Worm (Caenorhabditis elegans) whole organism, mixed stage, embryonic: Measurements from ENCODE around the gene K09E9.4.

Experiments
- M03D4.4 ChIP-seq: sonication (generic microtip); optimal IDR thresholded peaks from 2 replicates; lab custom pipeline; 2017; ENCODE audit warnings: mild to moderate bottlenecking, missing genetic modification characterization, missing compliant biosample characterization
- bed-3 ChIP-seq: fragments of 200-800 bp; sonication (Bioruptor generic); optimal IDR thresholded peaks from 3 replicates; lab custom pipeline; 2018; ENCODE audit warnings: mild to moderate bottlenecking, missing genetic modification characterization, moderate library complexity, missing compliant biosample characterization
- blmp-1 ChIP-seq: fragments of 150-350 bp; optimal IDR thresholded peaks from 2 replicates; lab custom pipeline; 2014; ENCODE audit warnings: missing biosample characterization, missing genetic modification characterization
- ceh-39 ChIP-seq: fragments of 150-350 bp; optimal IDR thresholded peaks from 2 replicates; lab custom pipeline; 2014; ENCODE audit warnings: missing biosample characterization, missing genetic modification characterization
- ceh-43 ChIP-seq: fragments of 200-800 bp; sonication (Bioruptor generic); optimal IDR thresholded peaks from 2 replicates; lab custom pipeline; 2018; ENCODE audit warnings: mild to moderate bottlenecking, missing genetic modification characterization, moderate library complexity, missing compliant biosample characterization
- ceh-83 ChIP-seq: fragments of 200-800 bp; sonication (Bioruptor generic); optimal IDR thresholded peaks from 2 replicates; lab custom pipeline; 2018; ENCODE audit warnings: mild to moderate bottlenecking, missing genetic modification characterization, missing compliant biosample characterization
- ces-1 ChIP-seq: fragments of 150-350 bp; optimal IDR thresholded peaks from 2 replicates; lab custom pipeline; 2014; ENCODE audit warnings: missing biosample characterization, missing genetic modification reagents, missing genetic modification characterization
- cnd-1 ChIP-seq: fragments of 200-800 bp; sonication (Bioruptor generic); optimal IDR thresholded peaks from 2 replicates; lab custom pipeline; 2018; ENCODE audit warnings: mild to moderate bottlenecking, missing genetic modification characterization, missing compliant biosample characterization
- drap-1 ChIP-seq: fragments of 200-800 bp; sonication (Bioruptor generic); optimal IDR thresholded peaks from 3 replicates; lab custom pipeline; 2018; ENCODE audit warnings: mild to moderate bottlenecking, missing genetic modification characterization, missing compliant biosample characterization
- elt-1 ChIP-seq: sonication (generic microtip); optimal IDR thresholded peaks from 2 replicates; lab custom pipeline; 2017; ENCODE audit warnings: missing genetic modification characterization, mild to moderate bottlenecking, missing compliant biosample characterization, antibody characterized with exemption, moderate library complexity, borderline replicate concordance; ENCODE audit not compliant: insufficient read depth
- elt-3 ChIP-seq: fragments of 150-350 bp; optimal IDR thresholded peaks from 2 replicates; lab custom pipeline; 2014; ENCODE audit warnings: missing biosample characterization, missing genetic modification characterization
- flh-1 ChIP-seq: fragments of 200-800 bp; sonication (Bioruptor generic); optimal IDR thresholded peaks from 2 replicates; lab custom pipeline; 2018; ENCODE audit warnings: mild to moderate bottlenecking, missing genetic modification characterization, moderate library complexity, missing compliant biosample characterization
- ham-2 ChIP-seq: fragments of 200-800 bp; sonication (Bioruptor generic); optimal IDR thresholded peaks from 2 replicates; lab custom pipeline; 2018; ENCODE audit warnings: mild to moderate bottlenecking, missing genetic modification characterization, missing compliant biosample characterization
- hlh-1 ChIP-seq: fragments of 150-350 bp; optimal IDR thresholded peaks from 2 replicates; lab custom pipeline; 2014; ENCODE audit warnings: missing biosample characterization, missing genetic modification reagents, missing genetic modification characterization
- lin-13 ChIP-seq: fragments of 150-350 bp; optimal IDR thresholded peaks from 2 replicates; lab custom pipeline; 2014; ENCODE audit warnings: missing biosample characterization, missing genetic modification characterization
- lin-32 ChIP-seq: fragments of 200-800 bp; sonication (Bioruptor generic); optimal IDR thresholded peaks from 2 replicates; lab custom pipeline; 2018; ENCODE audit warnings: mild to moderate bottlenecking, missing genetic modification characterization, missing compliant biosample characterization
- lsy-2 ChIP-seq: fragments of 150-350 bp; optimal IDR thresholded peaks from 2 replicates; lab custom pipeline; 2014; ENCODE audit warnings: missing biosample characterization, missing genetic modification characterization
- mab-5 ChIP-seq: fragments of 150-350 bp; optimal IDR thresholded peaks from 2 replicates; lab custom pipeline; 2014; ENCODE audit warnings: missing biosample characterization, missing genetic modification characterization
- mep-1 ChIP-seq: fragments of 150-350 bp; optimal IDR thresholded peaks from 2 replicates; lab custom pipeline; 2017; ENCODE audit warnings: missing biosample characterization, missing genetic modification reagents, missing genetic modification characterization, inconsistent platforms
- mls-2 ChIP-seq: sonication (generic microtip); optimal IDR thresholded peaks from 2 replicates; lab custom pipeline; 2016; ENCODE audit warnings: mild to moderate bottlenecking, missing genetic modification characterization, moderate library complexity, missing compliant biosample characterization
- nhr-12 ChIP-seq: fragments of 150-350 bp; optimal IDR thresholded peaks from 2 replicates; lab custom pipeline; 2014; ENCODE audit warnings: missing biosample characterization, missing genetic modification characterization
- nhr-2 ChIP-seq: fragments of 150-350 bp; optimal IDR thresholded peaks from 2 replicates; lab custom pipeline; 2014; ENCODE audit warnings: missing biosample characterization, missing genetic modification characterization
- nhr-237 ChIP-seq: fragments of 150-350 bp; optimal IDR thresholded peaks from 2 replicates; lab custom pipeline; 2014; ENCODE audit warnings: missing biosample characterization, missing genetic modification characterization
- nhr-28 ChIP-seq: fragments of 150-350 bp; optimal IDR thresholded peaks from 2 replicates; lab custom pipeline; 2014; ENCODE audit warnings: missing biosample characterization, missing genetic modification characterization
- nhr-76 ChIP-seq: sonication (generic microtip); optimal IDR thresholded peaks from 2 replicates; lab custom pipeline; 2017; ENCODE audit warnings: missing biosample characterization, missing genetic modification characterization
- pha-4 ChIP-seq: fragments of 150-350 bp; optimal IDR thresholded peaks from 2 replicates; lab custom pipeline; 2018; ENCODE audit warnings: missing biosample characterization, missing genetic modification reagents, missing genetic modification characterization
- sem-2 ChIP-seq: fragments of 200-800 bp; sonication (Bioruptor generic); optimal IDR thresholded peaks from 2 replicates; lab custom pipeline; 2018; ENCODE audit warnings: mild to moderate bottlenecking, missing genetic modification characterization, missing compliant biosample characterization
- snpc-4 ChIP-seq: fragments of 150-350 bp; optimal IDR thresholded peaks from 2 replicates; lab custom pipeline; 2014; ENCODE audit warnings: missing biosample characterization, missing genetic modification characterization
- sptf-1 ChIP-seq: sonication (generic microtip); optimal IDR thresholded peaks from 2 replicates; lab custom pipeline; 2017; ENCODE audit warnings: mild to moderate bottlenecking, missing genetic modification characterization, moderate library complexity, missing compliant biosample characterization
- tbx-8 ChIP-seq: fragments of 200-800 bp; sonication (Bioruptor generic); optimal IDR thresholded peaks from 2 replicates; lab custom pipeline; 2018; ENCODE audit warnings: mild to moderate bottlenecking, missing genetic modification characterization, moderate library complexity, missing compliant biosample characterization
- unc-120 ChIP-seq: sonication (generic microtip); optimal IDR thresholded peaks from 2 replicates; lab custom pipeline; 2017; ENCODE audit warnings: missing genetic modification characterization, missing compliant biosample characterization; ENCODE audit not compliant: poor library complexity, severe bottlenecking
- unc-39 ChIP-seq: fragments of 150-350 bp; optimal IDR thresholded peaks from 2 replicates; lab custom pipeline; 2014; ENCODE audit warnings: missing biosample characterization, missing genetic modification characterization
- unc-62 ChIP-seq: fragments of 150-350 bp; optimal IDR thresholded peaks from 2 replicates; lab custom pipeline; 2014; ENCODE audit warnings: missing biosample characterization, missing genetic modification reagents, missing genetic modification characterization
- zip-8 ChIP-seq: fragments of 150-350 bp; optimal IDR thresholded peaks from 2 replicates; lab custom pipeline; 2014; ENCODE audit warnings: missing biosample characterization, missing genetic modification characterization
- ztf-11 ChIP-seq: fragments of 150-350 bp; optimal IDR thresholded peaks from 2 replicates; lab custom pipeline; 2014; ENCODE audit warnings: missing biosample characterization, missing genetic modification characterization

K09E9.4 gene

DNA sequence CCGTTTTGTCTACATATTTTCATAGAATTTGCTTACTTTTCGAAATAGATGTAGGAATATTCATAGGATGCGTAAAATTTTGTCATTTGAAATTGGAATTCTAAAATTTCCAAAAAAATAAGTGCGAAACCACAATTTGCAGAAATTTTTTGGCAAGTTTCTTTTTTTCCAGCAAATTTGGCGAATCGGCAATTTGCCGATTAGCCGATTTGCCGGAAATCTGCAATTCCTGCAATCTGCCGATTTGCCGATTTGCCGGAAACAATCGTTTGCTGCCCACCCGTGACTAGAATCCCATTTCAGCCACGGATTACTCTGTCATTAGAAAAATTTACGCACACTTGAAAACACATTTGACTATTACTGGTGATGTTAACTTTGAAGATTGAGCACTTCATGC, 26.0 kb downstream of the K09E9.4 start:
- TF ChIP-seq M03D4.4 (tag; lab: Kevin White, UChicago) (no peak), elt-1 (no peak), unc-120 (tag; lab: Kevin White, UChicago) (no peak), sptf-1 (no peak), ceh-83 (GFP tag; lab: Kevin White, UChicago) (no peak), zip-8 (tag; lab: Kevin White, UChicago) (no peak), nhr-2 (no peak), ztf-11 (tag; lab: Kevin White, UChicago) (no peak), blmp-1 (tag; lab: Kevin White, UChicago) (no peak), mls-2 (tag; lab: Kevin White, UChicago) (no peak), lin-32 (GFP tag; lab: Kevin White, UChicago) (no peak), ceh-39 (no peak), snpc-4 (no peak), sem-2 (GFP tag; lab: Kevin White, UChicago) (no peak), mep-1 (tag; lab: Kevin White, UChicago) (no peak), pha-4 (no peak), nhr-28 (tag; lab: Kevin White, UChicago) (no peak), elt-3 (no peak), unc-62 (GFP tag; lab: Kevin White, UChicago) (no peak), flh-1 (no peak)
- TF ChIP-seq, all 35 proteins: peak for 0

DNA sequence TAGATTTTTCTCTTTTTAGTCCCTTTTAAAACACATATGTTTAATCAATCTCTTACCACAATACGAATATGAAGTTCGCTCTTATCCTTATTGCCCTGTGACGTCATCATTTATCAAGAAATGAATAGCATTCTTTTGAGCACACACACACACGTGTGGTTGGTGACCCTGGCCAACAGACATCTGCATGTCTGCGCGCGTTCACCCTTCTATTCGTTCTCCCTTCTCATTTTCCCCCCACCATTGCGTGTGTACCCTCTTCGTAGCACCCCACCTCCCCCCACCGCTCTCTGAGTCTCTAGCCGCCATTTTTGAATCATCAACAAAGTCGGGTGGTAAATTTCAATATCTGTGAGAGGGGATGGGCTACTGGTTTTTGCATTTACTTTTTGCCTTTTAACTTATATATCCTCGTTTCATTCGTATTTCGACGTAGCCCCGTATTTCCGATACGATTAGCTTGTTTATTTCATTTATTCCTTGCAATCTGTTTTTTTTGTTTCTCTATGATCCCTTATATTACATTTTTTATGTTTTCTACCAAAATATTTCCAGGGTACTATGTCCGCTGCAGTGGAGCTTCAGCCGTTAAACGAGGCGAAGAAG, 29.6 kb downstream of the K09E9.4 start, which contains the start of gene ent-2:
Gene ent-2, plus strand, starts transcription at position 556 of the 606 bp plus-strand sequence.
- TF ChIP-seq nhr-76 (no peak), hlh-1 (tag; lab: Kevin White, UChicago) (peak; percentile 8), mab-5 (no peak), lsy-2 (tag; lab: Kevin White, UChicago) (no peak), pha-4 (no peak), lin-13 (tag; lab: Kevin White, UChicago) (no peak), unc-39 (no peak), mls-2 (tag; lab: Kevin White, UChicago) (peak; percentile 40), ztf-11 (tag; lab: Kevin White, UChicago) (no peak), nhr-28 (tag; lab: Kevin White, UChicago) (no peak), blmp-1 (tag; lab: Kevin White, UChicago) (no peak), flh-1 (no peak), mep-1 (tag; lab: Kevin White, UChicago) (peak; percentile 69), ham-2 (GFP tag; lab: Kevin White, UChicago) (peak; percentile 16), ceh-39 (no peak), bed-3 (no peak), tbx-8 (GFP tag; lab: Kevin White, UChicago) (no peak), ces-1 (no peak), snpc-4 (no peak), cnd-1 (tag; lab: Kevin White, UChicago) (peak; percentile 13), M03D4.4 (tag; lab: Kevin White, UChicago) (peak; percentile 34), ceh-83 (GFP tag; lab: Kevin White, UChicago) (no peak), lin-32 (GFP tag; lab: Kevin White, UChicago) (no peak), elt-1 (no peak), zip-8 (tag; lab: Kevin White, UChicago) (peak; percentile 45), elt-3 (no peak), nhr-12 (tag; lab: Kevin White, UChicago) (no peak), ceh-43 (GFP tag; lab: Kevin White, UChicago) (no peak), unc-62 (GFP tag; lab: Kevin White, UChicago) (no peak), unc-120 (tag; lab: Kevin White, UChicago) (peak; percentile 11), sptf-1 (no peak), drap-1 (no peak), nhr-237 (tag; lab: Kevin White, UChicago) (no peak), sem-2 (GFP tag; lab: Kevin White, UChicago) (no peak), nhr-2 (peak; percentile 33)

DNA sequence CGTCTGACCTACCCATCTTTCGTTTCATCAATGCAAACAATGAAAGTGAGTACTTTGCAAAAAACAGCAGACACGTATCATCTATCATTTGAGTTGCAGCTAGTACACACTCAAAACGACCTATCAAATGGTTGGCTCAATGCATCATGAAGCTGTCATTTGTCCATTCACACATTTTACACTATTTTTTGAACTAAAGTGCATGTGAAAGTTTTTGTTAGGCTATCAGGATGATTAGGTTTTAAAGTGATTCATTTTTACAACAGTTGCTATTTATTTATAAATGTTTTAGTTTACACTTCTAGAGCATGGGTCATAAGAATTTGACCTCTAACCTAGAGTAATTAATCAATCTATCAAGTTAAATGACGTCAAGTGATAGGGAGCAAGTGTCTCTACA, 30.3 kb downstream of the K09E9.4 start:
- TF ChIP-seq ceh-83 (GFP tag; lab: Kevin White, UChicago) (no peak), pha-4 (no peak), lsy-2 (tag; lab: Kevin White, UChicago) (no peak), elt-1 (no peak), snpc-4 (no peak), M03D4.4 (tag; lab: Kevin White, UChicago) (no peak), hlh-1 (tag; lab: Kevin White, UChicago) (no peak), elt-3 (no peak), nhr-12 (tag; lab: Kevin White, UChicago) (no peak), ces-1 (no peak), nhr-76 (no peak), lin-13 (tag; lab: Kevin White, UChicago) (no peak), blmp-1 (tag; lab: Kevin White, UChicago) (no peak), mep-1 (tag; lab: Kevin White, UChicago) (no peak)
